Worm (Caenorhabditis elegans) whole organism, young adult: ENCODE measurements around the gene T28A11.22.

Experiments used
- B0019.2 ChIP-seq: fragments of 200-800 bp; sonication (Bioruptor generic); conservative IDR thresholded peaks from 2 replicates; pipeline ENCODE4 v1.3.6; 2022; ENCODE audit warnings: missing genetic modification reagents, missing genetic modification characterization, missing compliant biosample characterization
- B0261.1 ChIP-seq: sonication (generic microtip); optimal IDR thresholded peaks from 2 replicates; lab custom pipeline; 2016; ENCODE audit warnings: mild to moderate bottlenecking, missing genetic modification characterization, moderate library complexity, missing compliant biosample characterization
- F22D6.2 ChIP-seq: sonication (generic microtip); optimal IDR thresholded peaks from 2 replicates; lab custom pipeline; 2016; ENCODE audit warnings: mild to moderate bottlenecking, missing genetic modification characterization, missing compliant biosample characterization
- F39B2.1 ChIP-seq: fragments of 200-800 bp; sonication (Bioruptor generic); IDR thresholded peaks from 2 replicates; pipeline ENCODE4 v1.3.6; 2022; ENCODE audit warnings: missing genetic modification reagents, missing genetic modification characterization, missing compliant biosample characterization
- F52B5.7 ChIP-seq: sonication (generic microtip); optimal IDR thresholded peaks from 2 replicates; lab custom pipeline; 2016; ENCODE audit warnings: mild to moderate bottlenecking, missing genetic modification characterization, missing compliant biosample characterization
- F57A8.1 ChIP-seq: fragments of 200-800 bp; sonication (Bioruptor generic); optimal IDR thresholded peaks from 2 replicates; lab custom pipeline; 2018; ENCODE audit warnings: mild to moderate bottlenecking, missing genetic modification characterization, moderate library complexity, missing compliant biosample characterization
- K12H6.12 ChIP-seq: fragments of 200-800 bp; sonication (Bioruptor generic); optimal IDR thresholded peaks from 2 replicates; lab custom pipeline; 2018; ENCODE audit warnings: mild to moderate bottlenecking, missing genetic modification characterization, missing compliant biosample characterization
- T26A5.8 ChIP-seq: sonication (generic microtip); optimal IDR thresholded peaks from 2 replicates; lab custom pipeline; 2016; ENCODE audit warnings: missing genetic modification characterization, missing compliant biosample characterization
- Y79H2A.3 ChIP-seq: fragments of 200-800 bp; sonication (Bioruptor generic); conservative IDR thresholded peaks from 2 replicates; pipeline ENCODE4 v1.3.6; 2022; ENCODE audit warnings: missing genetic modification reagents, missing genetic modification characterization, missing compliant biosample characterization
- aptf-2 ChIP-seq: fragments of 200-800 bp; sonication (Bioruptor generic); conservative IDR thresholded peaks from 2 replicates; pipeline ENCODE4 v1.3.6; 2022; ENCODE audit warnings: missing genetic modification reagents, missing genetic modification characterization, missing compliant biosample characterization
- aptf-3 ChIP-seq: fragments of 200-800 bp; sonication (Bioruptor generic); IDR thresholded peaks from 2 replicates; pipeline ENCODE4 v1.3.6; 2022; ENCODE audit warnings: missing genetic modification characterization, missing compliant biosample characterization
- cebp-1 ChIP-seq, 2 experiments: fragments of 200-800 bp in 1 of 2; sonication (Bioruptor generic) in 1 of 2; sonication (generic microtip) in 1 of 2; IDR thresholded peaks in 1 of 2; optimal IDR thresholded peaks in 1 of 2; 2 replicates each; pipeline versions ENCODE4 v1.3.6 to Lab custom; 2017 to 2022; ENCODE audit warnings: missing compliant biosample characterization in 2 of 2, missing genetic modification characterization in 2 of 2, mild to moderate bottlenecking in 1 of 2, missing genetic modification reagents in 1 of 2, moderate library complexity in 1 of 2
- ceh-27 ChIP-seq: fragments of 200-800 bp; sonication (Bioruptor generic); optimal IDR thresholded peaks from 2 replicates; lab custom pipeline; 2018; ENCODE audit warnings: mild to moderate bottlenecking, missing genetic modification characterization, moderate library complexity, missing compliant biosample characterization
- chd-7 ChIP-seq: sonication (generic microtip); optimal IDR thresholded peaks from 2 replicates; lab custom pipeline; 2016; ENCODE audit warnings: mild to moderate bottlenecking, missing genetic modification characterization, moderate library complexity, missing compliant biosample characterization
- dpff-1 ChIP-seq: sonication (generic microtip); optimal IDR thresholded peaks from 2 replicates; lab custom pipeline; 2017; ENCODE audit warnings: mild to moderate bottlenecking, missing genetic modification characterization, missing compliant biosample characterization
- egl-18 ChIP-seq: fragments of 200-800 bp; sonication (Bioruptor generic); IDR thresholded peaks from 2 replicates; pipeline ENCODE4 v1.3.6; 2022; ENCODE audit warnings: missing genetic modification reagents, missing genetic modification characterization, missing compliant biosample characterization
- hlh-12 ChIP-seq: sonication (generic microtip); optimal IDR thresholded peaks from 2 replicates; lab custom pipeline; 2016; ENCODE audit warnings: missing genetic modification characterization, missing compliant biosample characterization
- hmg-20 ChIP-seq: fragments of 200-800 bp; sonication (Bioruptor generic); IDR thresholded peaks from 2 replicates; pipeline ENCODE4 v1.3.6; 2022; ENCODE audit warnings: missing genetic modification reagents, missing genetic modification characterization, missing compliant biosample characterization
- let-526 ChIP-seq: fragments of 200-800 bp; sonication (Bioruptor generic); IDR thresholded peaks from 2 replicates; pipeline ENCODE4 v1.3.6; 2022; ENCODE audit warnings: missing genetic modification reagents, missing genetic modification characterization, missing compliant biosample characterization
- lin-26 ChIP-seq: fragments of 200-800 bp; sonication (Bioruptor generic); IDR thresholded peaks from 2 replicates; pipeline ENCODE4 v1.3.6; 2022; ENCODE audit warnings: missing genetic modification reagents, missing genetic modification characterization, missing compliant biosample characterization
- lin-35 ChIP-seq, 3 experiments: fragments of 150-350 bp in 2 of 3; sonication (generic microtip) in 1 of 3; optimal IDR thresholded peaks; 2 replicates each; lab custom pipeline; 2014 to 2018; ENCODE audit warnings: missing biosample characterization in 3 of 3, missing genetic modification characterization in 3 of 3, missing genetic modification reagents in 3 of 3
- lsl-1 ChIP-seq: fragments of 200-800 bp; sonication (Bioruptor generic); optimal IDR thresholded peaks from 2 replicates; lab custom pipeline; 2018; ENCODE audit warnings: mild to moderate bottlenecking, missing genetic modification characterization, moderate library complexity, missing compliant biosample characterization
- madf-3 ChIP-seq: fragments of 200-800 bp; sonication (Bioruptor generic); IDR thresholded peaks from 2 replicates; pipeline ENCODE4 v1.3.6; 2022; ENCODE audit warnings: missing genetic modification reagents, missing genetic modification characterization, missing compliant biosample characterization
- madf-8 ChIP-seq: fragments of 200-800 bp; sonication (Bioruptor generic); conservative IDR thresholded peaks from 2 replicates; pipeline ENCODE4 v1.3.6; 2022; ENCODE audit warnings: missing genetic modification reagents, missing genetic modification characterization, missing compliant biosample characterization
- mel-28 ChIP-seq: sonication (generic microtip); optimal IDR thresholded peaks from 2 replicates; lab custom pipeline; 2016; ENCODE audit warnings: borderline replicate concordance, mild to moderate bottlenecking, missing genetic modification characterization, missing compliant biosample characterization
- mxl-1 ChIP-seq: sonication (generic microtip); optimal IDR thresholded peaks from 2 replicates; lab custom pipeline; 2016; ENCODE audit warnings: missing genetic modification characterization, missing compliant biosample characterization
- nfyb-1 ChIP-seq: fragments of 200-800 bp; sonication (Bioruptor generic); IDR thresholded peaks from 2 replicates; pipeline ENCODE4 v1.3.6; 2022; ENCODE audit warnings: missing genetic modification reagents, missing genetic modification characterization, missing compliant biosample characterization
- nhr-120 ChIP-seq: fragments of 200-800 bp; sonication (Bioruptor generic); IDR thresholded peaks from 2 replicates; pipeline ENCODE4 v1.3.6; 2022; ENCODE audit warnings: missing genetic modification characterization, missing compliant biosample characterization
- nhr-179 ChIP-seq: sonication (generic microtip); optimal IDR thresholded peaks from 2 replicates; lab custom pipeline; 2016; ENCODE audit warnings: mild to moderate bottlenecking, missing genetic modification characterization, missing compliant biosample characterization
- nhr-80 ChIP-seq: sonication (generic microtip); optimal IDR thresholded peaks from 2 replicates; lab custom pipeline; 2016; ENCODE audit warnings: missing genetic modification characterization, missing compliant biosample characterization
- nhr-90 ChIP-seq: sonication (generic microtip); optimal IDR thresholded peaks from 2 replicates; lab custom pipeline; 2016; ENCODE audit warnings: missing genotype, mild to moderate bottlenecking, missing genetic modification characterization, missing compliant biosample characterization
- rcor-1 ChIP-seq: fragments of 200-800 bp; sonication (Bioruptor generic); IDR thresholded peaks from 2 replicates; pipeline ENCODE4 v1.3.6; 2022; ENCODE audit warnings: missing genetic modification reagents, missing genetic modification characterization, missing compliant biosample characterization
- snpc-4 ChIP-seq, 5 experiments: fragments of 150-350 bp in 1 of 5; sonication (generic microtip) in 4 of 5; optimal IDR thresholded peaks; 2 replicates each; lab custom pipeline; 2014 to 2018; ENCODE audit warnings: missing genetic modification characterization in 5 of 5, missing biosample characterization in 3 of 5, antibody characterized with exemption in 2 of 5, mild to moderate bottlenecking in 2 of 5, missing compliant biosample characterization in 2 of 5, missing genotype in 2 of 5, moderate library complexity in 2 of 5, missing genetic modification reagents in 1 of 5
- sptf-2 ChIP-seq: fragments of 200-800 bp; sonication (Bioruptor generic); optimal IDR thresholded peaks from 2 replicates; lab custom pipeline; 2018; ENCODE audit warnings: mild to moderate bottlenecking, missing genetic modification characterization, missing compliant biosample characterization
- tbp1 ChIP-seq: fragments of 200-800 bp; sonication (Bioruptor generic); optimal IDR thresholded peaks from 2 replicates; lab custom pipeline; 2018; ENCODE audit warnings: mild to moderate bottlenecking, missing genetic modification characterization, missing compliant biosample characterization
- xnd-1 ChIP-seq: sonication (generic microtip); optimal IDR thresholded peaks from 2 replicates; lab custom pipeline; 2016; ENCODE audit warnings: missing genotype, missing genetic modification reagents, missing genetic modification characterization, missing compliant biosample characterization
- ztf-26 ChIP-seq: sonication (generic microtip); optimal IDR thresholded peaks from 2 replicates; lab custom pipeline; 2017; ENCODE audit warnings: missing genetic modification characterization, missing compliant biosample characterization

T28A11.22 gene

ce11 chrV:3241175-3241574, 16.2 kb upstream of the T28A11.22 start, which contains the start of gene srj-11:
Gene srj-11, plus strand, starts transcription at chrV:3241424.
- TF ChIP-seq mxl-1 (tag; lab: Kevin White, UChicago) (no peak), nhr-80 (tag; lab: Kevin White, UChicago) (no peak), let-526 (GFP tag; lab: Robert Waterston, UW) (no peak), nhr-90 (tag; lab: Kevin White, UChicago) (no peak), egl-18 (GFP tag; lab: Robert Waterston, UW) (no peak), aptf-3 (GFP tag; lab: Robert Waterston, UW) (no peak), hlh-12 (no peak), B0261.1 (tag; lab: Kevin White, UChicago) (no peak), lsl-1 (no peak), aptf-2 (GFP tag; lab: Robert Waterston, UW) (no peak), snpc-4 (GFP tag; optimal IDR thresholded peaks at IDR 0.05; lab: Kevin White, UChicago) (no peak), snpc-4 (tag; optimal IDR thresholded peaks at IDR 0.05; lab: Kevin White, UChicago) (no peak), K12H6.12 (tag; lab: Kevin White, UChicago) (no peak)

ce11 chrV:3242984-3243383, 14.4 kb upstream of the T28A11.22 start, which contains the start of gene gst-23:
Gene gst-23, plus strand, starts transcription at chrV:3243284.
- TF ChIP-seq Y79H2A.3 (GFP tag; lab: Robert Waterston, UW): no peak
- TF ChIP-seq nhr-120 (GFP tag; lab: Robert Waterston, UW): no peak
- TF ChIP-seq F57A8.1 (GFP tag; lab: Kevin White, UChicago): no peak
- TF ChIP-seq sptf-2 (GFP tag; lab: Kevin White, UChicago): no peak
- TF ChIP-seq F22D6.2 (tag; lab: Kevin White, UChicago): no peak
- TF ChIP-seq lin-26 (GFP tag; lab: Robert Waterston, UW): no peak
- no peak for TF ChIP-seq lin-35 (GFP tag; optimal IDR thresholded peaks at IDR 0.05; lab: Kevin White, UChicago)
- TF ChIP-seq K12H6.12 (tag; lab: Kevin White, UChicago): no peak
- no peak for TF ChIP-seq dpff-1 (tag; lab: Kevin White, UChicago)
- no peak for TF ChIP-seq hlh-12
- TF ChIP-seq, all 124 proteins: peak for 0

- no peak for TF ChIP-seq aptf-2 (GFP tag; lab: Robert Waterston, UW)
- TF ChIP-seq ztf-26 (tag; lab: Kevin White, UChicago): no peak
- TF ChIP-seq ceh-27 (GFP tag; lab: Kevin White, UChicago): no peak
- TF ChIP-seq F39B2.1: no peak
- TF ChIP-seq nhr-80 (tag; lab: Kevin White, UChicago): no peak
Observed at ce11 chrV:3244703-3245102, 12.7 kb upstream of the T28A11.22 start, which contains the start of gene srj-7. Gene srj-7, plus strand, starts transcription at chrV:3245003.

ce11 chrV:3247515-3247914, 9.9 kb upstream of the T28A11.22 start, which contains the start of gene srj-8:
Gene srj-8, plus strand, starts transcription at chrV:3247815.
- TF ChIP-seq mel-28 (tag; lab: Kevin White, UChicago): no peak
- TF ChIP-seq hmg-20: no peak
- TF ChIP-seq F52B5.7 (tag; lab: Kevin White, UChicago): no peak
- no peak for TF ChIP-seq B0261.1 (tag; lab: Kevin White, UChicago)
- TF ChIP-seq xnd-1 (tag; lab: Kevin White, UChicago): no peak
- TF ChIP-seq chd-7 (tag; lab: Kevin White, UChicago): no peak
- TF ChIP-seq T26A5.8: no peak
- TF ChIP-seq B0019.2 (GFP tag; lab: Robert Waterston, UW): no peak
- no peak for TF ChIP-seq snpc-4 (GFP tag; optimal IDR thresholded peaks at IDR 0.05; lab: Kevin White, UChicago)
- TF ChIP-seq snpc-4 (tag; optimal IDR thresholded peaks at IDR 0.05; lab: Kevin White, UChicago): no peak
- TF ChIP-seq nhr-179 (tag; lab: Kevin White, UChicago): no peak
- TF ChIP-seq tbp1: no peak
- TF ChIP-seq F57A8.1 (GFP tag; lab: Kevin White, UChicago): no peak
- no peak for TF ChIP-seq rcor-1 (GFP tag; lab: Robert Waterston, UW)
- no peak for TF ChIP-seq madf-3 (GFP tag; lab: Robert Waterston, UW)
- no peak for TF ChIP-seq nfyb-1 (GFP tag; lab: Robert Waterston, UW)
- TF ChIP-seq madf-8 (GFP tag; lab: Robert Waterston, UW): no peak
- TF ChIP-seq cebp-1 (GFP tag; IDR thresholded peaks at IDR 0.05; lab: Robert Waterston, UW): no peak
- no peak for TF ChIP-seq cebp-1 (tag; optimal IDR thresholded peaks at IDR 0.05; lab: Kevin White, UChicago)
